Worm (Caenorhabditis elegans) whole organism, L1 larva: ENCODE results near the gene F17E9.4.

Source experiments
- C04F5.9 ChIP-seq: sonication (generic microtip); optimal IDR thresholded peaks from 2 replicates; lab custom pipeline; 2016; ENCODE audit warnings: missing genetic modification characterization, missing compliant biosample characterization
- C34B4.2 ChIP-seq: sonication (generic microtip); optimal IDR thresholded peaks from 2 replicates; lab custom pipeline; 2017; ENCODE audit warnings: mild to moderate bottlenecking, missing genetic modification characterization, missing compliant biosample characterization
- aha-1 ChIP-seq: fragments of 150-350 bp; optimal IDR thresholded peaks from 2 replicates; lab custom pipeline; 2014; ENCODE audit warnings: missing biosample characterization, missing genetic modification characterization
- alr-1 ChIP-seq: fragments of 200-800 bp; sonication (Bioruptor generic); optimal IDR thresholded peaks from 2 replicates; lab custom pipeline; 2018; ENCODE audit warnings: borderline replicate concordance, mild to moderate bottlenecking, missing genetic modification characterization, missing compliant biosample characterization
- aly-2 ChIP-seq: fragments of 150-350 bp; optimal IDR thresholded peaks from 2 replicates; lab custom pipeline; 2014; ENCODE audit warnings: missing biosample characterization, missing genetic modification characterization
- ceh-63 ChIP-seq: fragments of 200-800 bp; sonication (Bioruptor generic); optimal IDR thresholded peaks from 2 replicates; lab custom pipeline; 2018; ENCODE audit warnings: mild to moderate bottlenecking, missing genetic modification characterization, missing compliant biosample characterization
- ceh-82 ChIP-seq, 3 experiments: fragments of 150-350 bp in 1 of 3; sonication (generic microtip) in 2 of 3; optimal IDR thresholded peaks; 2 replicates each; lab custom pipeline; 2014 to 2017; ENCODE audit warnings: missing biosample characterization in 3 of 3, missing genetic modification characterization in 3 of 3
- ceh-88 ChIP-seq: fragments of 200-800 bp; sonication (Bioruptor generic); IDR thresholded peaks from 2 replicates; pipeline ENCODE4 v1.3.6; 2022; ENCODE audit warnings: missing genetic modification characterization, missing compliant biosample characterization
- ceh-90 ChIP-seq: sonication (generic microtip); optimal IDR thresholded peaks from 2 replicates; lab custom pipeline; 2016; ENCODE audit warnings: missing genetic modification characterization, missing compliant biosample characterization
- dpl-1 ChIP-seq, 3 experiments: fragments of 150-350 bp in 2 of 3; sonication (generic microtip) in 1 of 3; optimal IDR thresholded peaks; 2 replicates each; lab custom pipeline; 2014 to 2017; ENCODE audit warnings: missing biosample characterization in 3 of 3, missing genetic modification characterization in 3 of 3, missing genetic modification reagents in 3 of 3
- efl-1 ChIP-seq, 4 experiments: fragments of 150-350 bp; optimal IDR thresholded peaks in 3 of 4; peaks in 1 of 4; 1 replicate in 1 of 4; 2 replicates in 3 of 4; lab custom pipeline; 2014; ENCODE audit warnings: missing biosample characterization in 2 of 4, missing genetic modification characterization in 2 of 4, missing genetic modification reagents in 2 of 4
- efl-3 ChIP-seq: fragments of 200-800 bp; sonication (Bioruptor generic); optimal IDR thresholded peaks from 2 replicates; lab custom pipeline; 2018; ENCODE audit warnings: mild to moderate bottlenecking, missing genetic modification characterization, missing compliant biosample characterization
- egl-13 ChIP-seq: sonication (generic microtip); optimal IDR thresholded peaks from 2 replicates; lab custom pipeline; 2016; ENCODE audit warnings: missing genotype, missing genetic modification reagents, missing genetic modification characterization, missing compliant biosample characterization
- fkh-4 ChIP-seq: sonication (generic microtip); optimal IDR thresholded peaks from 2 replicates; lab custom pipeline; 2016; ENCODE audit warnings: missing compliant biosample characterization, missing genetic modification characterization, borderline replicate concordance
- fkh-8 ChIP-seq: sonication (generic microtip); optimal IDR thresholded peaks from 2 replicates; lab custom pipeline; 2016; ENCODE audit warnings: mild to moderate bottlenecking, missing genetic modification characterization, missing compliant biosample characterization
- fos-1 ChIP-seq: fragments of 150-350 bp; optimal IDR thresholded peaks from 2 replicates; lab custom pipeline; 2014; ENCODE audit warnings: missing biosample characterization, missing genetic modification characterization
- grh-1 ChIP-seq: fragments of 200-800 bp; sonication (Bioruptor generic); IDR thresholded peaks from 2 replicates; pipeline ENCODE4 v1.3.6; 2022; ENCODE audit warnings: missing genetic modification reagents, missing genetic modification characterization, missing compliant biosample characterization
- hlh-4 ChIP-seq: sonication (generic microtip); optimal IDR thresholded peaks from 2 replicates; lab custom pipeline; 2016; ENCODE audit warnings: mild to moderate bottlenecking, missing genetic modification characterization, missing compliant biosample characterization
- irx-1 ChIP-seq: sonication (generic microtip); optimal IDR thresholded peaks from 2 replicates; lab custom pipeline; 2016; ENCODE audit warnings: missing genetic modification characterization, missing compliant biosample characterization
- lin-13 ChIP-seq: fragments of 150-350 bp; optimal IDR thresholded peaks from 2 replicates; lab custom pipeline; 2014; ENCODE audit warnings: missing biosample characterization, missing genetic modification reagents, missing genetic modification characterization
- lin-14 ChIP-seq: fragments of 200-800 bp; sonication (Bioruptor generic); optimal IDR thresholded peaks from 2 replicates; lab custom pipeline; 2018; ENCODE audit warnings: mild to moderate bottlenecking, missing genetic modification characterization, moderate library complexity, missing compliant biosample characterization
- lin-35 ChIP-seq, 2 experiments: fragments of 150-350 bp; optimal IDR thresholded peaks; 2 replicates each; lab custom pipeline; 2014; ENCODE audit warnings: missing biosample characterization in 2 of 2, missing genetic modification characterization in 2 of 2, missing genetic modification reagents in 2 of 2
- lir-3 ChIP-seq: sonication (generic microtip); optimal IDR thresholded peaks from 2 replicates; lab custom pipeline; 2016; ENCODE audit warnings: mild to moderate bottlenecking, missing genetic modification characterization, moderate library complexity, missing compliant biosample characterization; ENCODE audit not compliant: poor library complexity
- nhr-19 ChIP-seq: fragments of 200-800 bp; sonication (Bioruptor generic); conservative IDR thresholded peaks from 2 replicates; pipeline ENCODE4 v1.3.6; 2022; ENCODE audit warnings: missing genetic modification characterization, missing compliant biosample characterization
- nhr-28 ChIP-seq: fragments of 150-350 bp; optimal IDR thresholded peaks from 2 replicates; lab custom pipeline; 2014; ENCODE audit warnings: missing biosample characterization, missing genetic modification characterization
- nhr-76 ChIP-seq: sonication (generic microtip); optimal IDR thresholded peaks from 2 replicates; lab custom pipeline; 2017; ENCODE audit warnings: missing biosample characterization, missing genetic modification characterization
- nhr-90 ChIP-seq: sonication (generic microtip); optimal IDR thresholded peaks from 2 replicates; lab custom pipeline; 2016; ENCODE audit warnings: mild to moderate bottlenecking, missing genetic modification characterization, missing compliant biosample characterization; ENCODE audit not compliant: poor library complexity
- snu-23 ChIP-seq: sonication (generic microtip); optimal IDR thresholded peaks from 2 replicates; lab custom pipeline; 2016; ENCODE audit warnings: missing genetic modification characterization, missing compliant biosample characterization
- tbx-2 ChIP-seq: sonication (generic microtip); optimal IDR thresholded peaks from 2 replicates; lab custom pipeline; 2016; ENCODE audit warnings: missing genetic modification characterization, missing compliant biosample characterization
- unc-62 ChIP-seq: fragments of 150-350 bp; optimal IDR thresholded peaks from 2 replicates; lab custom pipeline; 2014; ENCODE audit warnings: missing biosample characterization, missing genetic modification reagents, missing genetic modification characterization
- unc-98 ChIP-seq: fragments of 200-800 bp; sonication (Bioruptor generic); IDR thresholded peaks from 2 replicates; pipeline ENCODE4 v1.3.6; 2022; ENCODE audit warnings: missing genetic modification characterization, missing compliant biosample characterization
- xbp-1 ChIP-seq: sonication (generic microtip); optimal IDR thresholded peaks from 2 replicates; lab custom pipeline; 2016; ENCODE audit warnings: missing genetic modification characterization, missing compliant biosample characterization
- ztf-4 ChIP-seq: fragments of 150-350 bp; optimal IDR thresholded peaks from 2 replicates; lab custom pipeline; 2014; ENCODE audit warnings: missing biosample characterization, missing genetic modification characterization

Gene F17E9.4

DNA sequence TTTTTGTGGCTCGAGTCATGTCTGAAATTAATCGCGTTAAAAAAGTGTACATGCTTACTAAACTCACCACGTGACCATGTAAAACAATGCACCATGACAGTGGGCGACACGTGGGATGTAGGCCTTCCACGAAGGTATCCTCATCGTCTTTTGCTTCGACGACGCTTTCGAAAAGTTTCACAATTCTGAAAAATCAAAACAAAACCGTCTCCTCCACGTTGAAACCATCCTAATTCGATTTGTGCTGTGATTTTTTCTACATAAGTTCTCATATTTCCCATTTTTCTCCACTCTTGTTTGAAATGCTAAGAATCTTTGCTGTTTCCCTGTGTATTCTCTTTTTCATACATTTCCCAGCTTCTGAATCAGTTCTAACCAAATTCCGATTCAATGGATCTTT lies 6.4 kb downstream of the F17E9.4 start, which contains the start of gene F17E9.3:
Gene F17E9.3, plus strand, starts transcription at position 301 of the 400 bp plus-strand sequence.
- TF ChIP-seq C34B4.2 (tag; lab: Kevin White, UChicago) (no peak), ceh-82 (tag; optimal IDR thresholded peaks at IDR 0.05; lab: Kevin White, UChicago) (no peak), nhr-90 (tag; lab: Kevin White, UChicago) (no peak), C04F5.9 (tag; lab: Kevin White, UChicago) (no peak), lin-14 (GFP tag; lab: Kevin White, UChicago) (no peak), irx-1 (tag; lab: Kevin White, UChicago) (no peak), grh-1 (GFP tag; lab: Robert Waterston, UW) (no peak), aha-1 (tag; lab: Kevin White, UChicago) (no peak), fkh-8 (no peak), ztf-4 (tag; lab: Kevin White, UChicago) (no peak), fos-1 (no peak), unc-98 (no peak), ceh-88 (GFP tag; lab: Robert Waterston, UW) (no peak), unc-62 (GFP tag; lab: Kevin White, UChicago) (no peak), dpl-1 (GFP tag; optimal IDR thresholded peaks at IDR 0.05; lab: Kevin White, UChicago) (no peak), nhr-76 (tag; lab: Kevin White, UChicago) (no peak), hlh-4 (tag; lab: Kevin White, UChicago) (no peak), nhr-28 (tag; lab: Kevin White, UChicago) (no peak), ceh-63 (no peak), tbx-2 (no peak)

ce11 chrIV:8355592-8355991 lies 7.4 kb downstream of the F17E9.4 start, which contains the start of the genes F17E9.2 and col-116:
Gene F17E9.2, plus strand, starts transcription at chrIV:8355892.
Gene col-116, plus strand, starts transcription at chrIV:8355906.
- TF ChIP-seq efl-1 (optimal IDR thresholded peaks at IDR 0.05; lab: Kevin White, UChicago) (no peak), efl-1 (GFP tag; optimal IDR thresholded peaks at IDR 0.05 in 1 of 2; lab: Kevin White, UChicago) (peak in 1 of 2 experiments; percentile 60), lin-13 (GFP tag; lab: Kevin White, UChicago) (no peak), unc-62 (GFP tag; lab: Kevin White, UChicago) (no peak), ceh-90 (tag; lab: Kevin White, UChicago) (no peak)
- TF ChIP-seq, all 84 proteins: peak for 1

ce11 chrIV:8357299-8357698 lies 9.1 kb downstream of the F17E9.4 start:
- TF ChIP-seq efl-3 (GFP tag; lab: Kevin White, UChicago): no peak
- TF ChIP-seq efl-1 (optimal IDR thresholded peaks at IDR 0.05; lab: Kevin White, UChicago): no peak
- TF ChIP-seq efl-1 (GFP tag; optimal IDR thresholded peaks at IDR 0.05 in 1 of 2; lab: Kevin White, UChicago): peak in 1 of 2 experiments; percentile 81

ce11 chrIV:8358492-8358891 lies 10.3 kb downstream of the F17E9.4 start, which contains the start of gene D2096.13:
Gene D2096.13, minus strand, starts transcription at chrIV:8358592.
- TF ChIP-seq nhr-19: no peak
- TF ChIP-seq lir-3 (tag; lab: Kevin White, UChicago): no peak
- no peak for TF ChIP-seq alr-1 (tag; lab: Kevin White, UChicago)
- no peak for TF ChIP-seq unc-98
- no peak for TF ChIP-seq C04F5.9 (tag; lab: Kevin White, UChicago)
- TF ChIP-seq aly-2 (tag; lab: Kevin White, UChicago): no peak
- TF ChIP-seq unc-62 (GFP tag; lab: Kevin White, UChicago): no peak
- TF ChIP-seq fkh-4 (tag; lab: Kevin White, UChicago): no peak

DNA sequence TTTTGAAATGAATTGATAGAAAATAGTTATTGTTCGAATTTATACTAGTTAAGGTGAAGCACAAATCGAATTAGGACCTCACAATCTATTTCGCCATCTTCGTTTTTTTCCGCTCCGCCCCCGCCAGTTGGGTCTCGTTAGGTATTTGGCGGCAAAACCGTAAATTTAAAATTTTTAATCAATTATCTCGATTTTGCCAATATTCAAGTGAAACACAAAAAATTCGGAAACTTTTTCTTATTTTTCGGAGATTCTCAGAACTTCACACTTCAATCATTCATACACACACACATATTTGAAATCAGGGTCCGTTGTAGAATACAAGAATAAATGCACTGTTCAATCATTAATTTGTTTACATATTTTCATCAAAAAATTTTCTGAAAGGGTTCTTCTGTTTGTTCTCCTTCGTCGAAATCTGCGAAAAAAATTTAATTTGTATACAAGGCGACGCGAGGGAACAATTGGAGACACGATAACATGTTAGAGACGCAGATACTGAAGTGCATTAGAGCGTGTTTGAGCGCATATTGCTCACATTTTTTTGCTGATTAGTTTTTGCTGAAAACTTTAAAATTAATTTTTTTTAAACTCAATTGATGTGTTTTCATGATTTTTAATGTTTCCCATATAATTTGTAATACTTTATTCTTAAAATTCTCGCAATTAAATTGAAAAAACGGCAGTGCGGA lies 11.7 kb downstream of the F17E9.4 start, which contains the start of gene D2096.5:
Gene D2096.5, minus strand, starts transcription at position 51 of the 692 bp plus-strand sequence.
- no peak for TF ChIP-seq irx-1 (tag; lab: Kevin White, UChicago)
- TF ChIP-seq ceh-90 (tag; lab: Kevin White, UChicago): no peak
- peak in 1 of 3 experiments; percentile 46 for TF ChIP-seq dpl-1 (GFP tag; optimal IDR thresholded peaks at IDR 0.05; lab: Kevin White, UChicago)
- peak; percentile 20 for TF ChIP-seq snu-23 (GFP tag; lab: Kevin White, UChicago)
- peak in 1 of 2 experiments; percentile 47 for TF ChIP-seq lin-35 (GFP tag; optimal IDR thresholded peaks at IDR 0.05; lab: Kevin White, UChicago)
- TF ChIP-seq lin-14 (GFP tag; lab: Kevin White, UChicago): peak; percentile 59
- peak; percentile 34 for TF ChIP-seq egl-13
- TF ChIP-seq xbp-1: peak; percentile 13
- TF ChIP-seq fos-1: no peak
- peak; percentile 37 to 52 for TF ChIP-seq efl-1 (optimal IDR thresholded peaks at IDR 0.05; lab: Kevin White, UChicago)
- TF ChIP-seq efl-1 (GFP tag; optimal IDR thresholded peaks at IDR 0.05 in 1 of 2; lab: Kevin White, UChicago): peak in 1 of 2 experiments; percentile 27
- no peak for TF ChIP-seq lir-3 (tag; lab: Kevin White, UChicago)
- TF ChIP-seq, all 84 proteins: peak for 7
